Worm (Caenorhabditis elegans): ENCODE measurements around the gene nhr-22.

DNA sequence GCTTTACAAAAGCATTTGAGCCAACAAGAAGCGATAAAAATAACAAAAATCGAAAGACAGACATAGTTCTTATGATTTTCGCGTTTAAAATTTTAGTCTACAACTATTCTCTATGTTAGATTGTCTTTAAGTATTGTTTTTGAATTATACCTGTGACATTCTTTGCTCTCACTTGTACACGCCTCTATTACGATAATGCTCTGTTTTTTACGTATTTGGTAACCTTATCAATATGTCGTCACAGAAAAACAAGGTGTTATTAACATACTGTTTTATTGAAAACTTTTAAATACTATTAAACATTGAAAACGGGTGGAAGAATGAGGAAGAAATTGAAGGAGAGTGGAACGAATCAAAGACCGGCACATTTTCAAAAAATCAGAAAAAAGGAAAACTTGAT, 42.3 kb downstream of the nhr-22 start, which contains the start of gene spp-11:
- TF ChIP-seq hpl-2 (GFP tag; optimal IDR thresholded peaks at IDR 0.05) = no peak
- no peak for TF ChIP-seq ceh-90 (tag; optimal IDR thresholded peaks at IDR 0.05)
- TF ChIP-seq nhr-90 (tag; optimal IDR thresholded peaks at IDR 0.05; ENCODE audit: poor library complexity) = no peak

All from whole organism, L1 larva.